Fruit fly (Drosophila melanogaster): ENCODE data around the gene CG5928.

Gene CG5928

dm6 chrX:6021414-6021813 is 46.3 kb upstream of the CG5928 start (continued):
- TF ChIP-seq fd59A (GFP tag; optimal IDR thresholded peaks at IDR 0.05) (no peak), Ets96B (tag; optimal IDR thresholded peaks at IDR 0.05) (peak; percentile 25), CG11762 (GFP tag; optimal IDR thresholded peaks at IDR 0.05; ENCODE audit: insufficient read depth) (no peak), acj6 (GFP tag; optimal IDR thresholded peaks at IDR 0.05) (peak; percentile 33), topi (GFP tag; optimal IDR thresholded peaks at IDR 0.05) (peak; percentile 61), CG6163 (GFP tag; IDR thresholded peaks at IDR 0.05) (no peak), CG10669 (GFP tag; optimal IDR thresholded peaks at IDR 0.05) (peak; percentile 12), CG11902 (GFP tag; optimal IDR thresholded peaks at IDR 0.05) (no peak), lz (GFP tag; optimal IDR thresholded peaks at IDR 0.05) (peak; percentile 47), Sox14 (GFP tag; optimal IDR thresholded peaks at IDR 0.05) (peak; percentile 30), Ets21C (GFP tag; optimal IDR thresholded peaks at IDR 0.05) (peak; percentile 26)

dm6 chrX:6022090-6022489 is 45.7 kb upstream of the CG5928 start:
- TF ChIP-seq Ets21C (GFP tag; optimal IDR thresholded peaks at IDR 0.05) (peak; percentile 57), Smox (GFP tag; optimal IDR thresholded peaks at IDR 0.05) (peak; percentile 66), CG11762 (GFP tag; optimal IDR thresholded peaks at IDR 0.05; ENCODE audit: insufficient read depth) (peak; percentile 3), OdsH (GFP tag; optimal IDR thresholded peaks at IDR 0.05) (peak; percentile 58), Eip78C (GFP tag) (peak; percentile 90), Hr4 (GFP tag; optimal IDR thresholded peaks at IDR 0.05) (peak; percentile 34), CG16779 (tag; optimal IDR thresholded peaks at IDR 0.05) (no peak), Hr39 (GFP tag; optimal IDR thresholded peaks at IDR 0.05) (peak; percentile 66), fd59A (GFP tag; optimal IDR thresholded peaks at IDR 0.05) (peak; percentile 43), CG11294 (GFP tag; IDR thresholded peaks at IDR 0.05) (no peak), CG8119 (GFP tag; IDR thresholded peaks at IDR 0.05) (peak; percentile 61; the same call in 2 of the 3 replicates), CG4318 (GFP tag; optimal IDR thresholded peaks at IDR 0.05) (no peak), Sox102F (GFP tag; optimal IDR thresholded peaks at IDR 0.05) (peak; percentile 65), CG15336 (GFP tag; IDR thresholded peaks at IDR 0.05) (peak; percentile 50), CG3919 (GFP tag; optimal IDR thresholded peaks at IDR 0.05) (peak; percentile 61), CG3032 (tag; optimal IDR thresholded peaks at IDR 0.05) (peak; percentile 62), esn (GFP tag; optimal IDR thresholded peaks at IDR 0.05) (peak; percentile 67), CG6808 (GFP tag; optimal IDR thresholded peaks at IDR 0.05) (peak; percentile 62), CG10631 (GFP tag; optimal IDR thresholded peaks at IDR 0.05) (peak; percentile 59), Eip75B (GFP tag; optimal IDR thresholded peaks at IDR 0.05) (peak; percentile 59), fkh (GFP tag; optimal IDR thresholded peaks at IDR 0.05) (no peak), CG34406 (GFP tag; optimal IDR thresholded peaks at IDR 0.05) (peak; percentile 60), CG9139 (GFP tag; optimal IDR thresholded peaks at IDR 0.05) (no peak), CG32006 (GFP tag; optimal IDR thresholded peaks at IDR 0.05) (peak; percentile 58), CG8319 (GFP tag; optimal IDR thresholded peaks at IDR 0.05) (peak; percentile 10), Blimp-1 (GFP tag; optimal IDR thresholded peaks at IDR 0.05) (peak; percentile 6), Hr38 (GFP tag; optimal IDR thresholded peaks at IDR 0.05) (no peak), cyc (GFP tag; optimal IDR thresholded peaks at IDR 0.05) (peak; percentile 54), CG10669 (GFP tag; optimal IDR thresholded peaks at IDR 0.05) (peak; percentile 49), spab (GFP tag; optimal IDR thresholded peaks at IDR 0.05) (peak; percentile 41), CG7368 (GFP tag; optimal IDR thresholded peaks at IDR 0.05) (peak; percentile 22), fd85E (GFP tag; optimal IDR thresholded peaks at IDR 0.05) (no peak), dsx (GFP tag; optimal IDR thresholded peaks at IDR 0.05; ENCODE audit: poor library complexity, severe bottlenecking) (peak; percentile 41), ss (GFP tag; optimal IDR thresholded peaks at IDR 0.05) (peak; percentile 55 to 90), CG1621 (tag; optimal IDR thresholded peaks at IDR 0.05) (peak; percentile 43), Sox15 (GFP tag; optimal IDR thresholded peaks at IDR 0.05) (peak; percentile 18), lz (GFP tag; optimal IDR thresholded peaks at IDR 0.05) (peak; percentile 72), Gug (GFP tag; IDR thresholded peaks at IDR 0.05) (0 out of 2 replicates have a peak, but pooled peaks have one; percentile 10), Ets96B (tag; optimal IDR thresholded peaks at IDR 0.05) (peak; percentile 49), CG6792 (GFP tag; optimal IDR thresholded peaks at IDR 0.05) (peak; percentile 62), dac (GFP tag; optimal IDR thresholded peaks at IDR 0.05) (no peak), CG6163 (GFP tag; IDR thresholded peaks at IDR 0.05) (peak; percentile 63), eg (GFP tag; IDR thresholded peaks at IDR 0.05) (0 out of 3 replicates have a peak, but pooled peaks have one; percentile 27), achi (GFP tag; optimal IDR thresholded peaks at IDR 0.05) (peak; percentile 57), svp (GFP tag) (peak; percentile 90), CG11902 (GFP tag; optimal IDR thresholded peaks at IDR 0.05) (peak; percentile 31)

Data from whole organism, prepupa.